Worm (Caenorhabditis elegans) whole organism, L4 larva: ENCODE measurements around the gene qdpr-1.
A peak's percentile ranks its signal among the peaks of the same experiment; 100 is the strongest.

Experiments used
- F10B5.3 ChIP-seq: sonication (generic microtip); optimal IDR thresholded peaks from 2 replicates; lab custom pipeline; 2016; ENCODE audit warnings: mild to moderate bottlenecking, missing genetic modification characterization, missing compliant biosample characterization
- F26F4.8 ChIP-seq: fragments of 200-800 bp; sonication (Bioruptor generic); conservative IDR thresholded peaks from 2 replicates; pipeline ENCODE4 v1.3.6; 2022; ENCODE audit warnings: missing genetic modification characterization, missing compliant biosample characterization
- F37D6.2 ChIP-seq: sonication (generic microtip); optimal IDR thresholded peaks from 2 replicates; lab custom pipeline; 2016; ENCODE audit warnings: mild to moderate bottlenecking, missing genetic modification characterization, missing compliant biosample characterization
- T26A8.4 ChIP-seq: fragments of 200-800 bp; sonication (Bioruptor generic); IDR thresholded peaks from 2 replicates; pipeline ENCODE4 v1.3.6; 2022; ENCODE audit warnings: missing genetic modification characterization, missing compliant biosample characterization
- Y105C5A.15 ChIP-seq: fragments of 200-800 bp; sonication (Bioruptor generic); IDR thresholded peaks from 2 replicates; pipeline ENCODE4 v1.3.6; 2022; ENCODE audit warnings: missing genetic modification characterization, missing compliant biosample characterization
- Y48G9A.11 ChIP-seq: fragments of 200-800 bp; sonication (Bioruptor generic); IDR thresholded peaks from 2 replicates; pipeline ENCODE4 v1.3.6; 2022; ENCODE audit warnings: missing genetic modification reagents, missing genetic modification characterization, missing compliant biosample characterization
- ZK337.2 ChIP-seq: fragments of 200-800 bp; sonication (Bioruptor generic); IDR thresholded peaks from 2 replicates; pipeline ENCODE4 v1.3.6; 2022; ENCODE audit warnings: missing genetic modification reagents, missing genetic modification characterization, missing compliant biosample characterization
- aha-1 ChIP-seq: fragments of 150-350 bp; peaks from one replicate; lab custom pipeline; 2014; ENCODE audit warnings: missing biosample characterization, missing genetic modification characterization
- ama-1 ChIP-seq: fragments of 150-350 bp; optimal IDR thresholded peaks from 2 replicates; lab custom pipeline; 2014; ENCODE audit warnings: inconsistent platforms, mixed read lengths
- arid-1 ChIP-seq: fragments of 200-800 bp; sonication (Bioruptor generic); conservative IDR thresholded peaks from 2 replicates; pipeline ENCODE4 v1.3.6; 2022; ENCODE audit warnings: missing genetic modification reagents, missing genetic modification characterization, missing compliant biosample characterization
- ceh-28 ChIP-seq: fragments of 150-350 bp; optimal IDR thresholded peaks from 2 replicates; lab custom pipeline; 2014; ENCODE audit warnings: missing biosample characterization, missing genetic modification reagents, missing genetic modification characterization
- ces-1 ChIP-seq: fragments of 150-350 bp; sonication (generic microtip); optimal IDR thresholded peaks from 4 replicates; lab custom pipeline; 2014; ENCODE audit warnings: missing biosample characterization, missing genetic modification reagents, missing genetic modification characterization
- daf-12 ChIP-seq: fragments of 150-350 bp; optimal IDR thresholded peaks from 2 replicates; lab custom pipeline; 2014; ENCODE audit warnings: missing biosample characterization, missing genetic modification reagents, missing genetic modification characterization
- dmd-6 ChIP-seq: fragments of 200-800 bp; sonication (Bioruptor generic); IDR thresholded peaks from 2 replicates; pipeline ENCODE4 v1.3.6; 2022; ENCODE audit warnings: missing genetic modification reagents, missing genetic modification characterization, missing compliant biosample characterization
- dve-1 ChIP-seq: sonication (generic microtip); optimal IDR thresholded peaks from 2 replicates; lab custom pipeline; 2017; ENCODE audit warnings: antibody characterized with exemption, mild to moderate bottlenecking, missing genetic modification characterization, missing compliant biosample characterization; ENCODE audit not compliant: insufficient read depth
- egl-27 ChIP-seq: sonication (generic microtip); optimal IDR thresholded peaks from 3 replicates; lab custom pipeline; 2017; ENCODE audit warnings: missing biosample characterization, missing genetic modification reagents, missing genetic modification characterization
- egl-43 ChIP-seq: fragments of 200-800 bp; sonication (Bioruptor generic); IDR thresholded peaks from 2 replicates; pipeline ENCODE4 v1.3.6; 2022; ENCODE audit warnings: missing genetic modification reagents, missing genetic modification characterization, missing compliant biosample characterization
- fkh-10 ChIP-seq: fragments of 150-350 bp; optimal IDR thresholded peaks from 2 replicates; lab custom pipeline; 2014; ENCODE audit warnings: missing biosample characterization, missing genetic modification reagents, missing genetic modification characterization
- hlh-11 ChIP-seq: fragments of 200-800 bp; sonication (Bioruptor generic); optimal IDR thresholded peaks from 2 replicates; lab custom pipeline; 2018; ENCODE audit warnings: mild to moderate bottlenecking, missing genetic modification characterization, missing compliant biosample characterization
- lim-7 ChIP-seq: fragments of 200-800 bp; sonication (Bioruptor generic); IDR thresholded peaks from 2 replicates; pipeline ENCODE4 v1.3.6; 2022; ENCODE audit warnings: missing genetic modification characterization, missing compliant biosample characterization
- lin-1 ChIP-seq: fragments of 200-800 bp; sonication (Bioruptor generic); IDR thresholded peaks from 2 replicates; pipeline ENCODE4 v1.3.6; 2022; ENCODE audit warnings: missing genetic modification reagents, missing genetic modification characterization, missing compliant biosample characterization
- lin-29 ChIP-seq: fragments of 200-800 bp; sonication (Bioruptor generic); IDR thresholded peaks from 2 replicates; pipeline ENCODE4 v1.3.6; 2022; ENCODE audit warnings: missing genetic modification reagents, missing genetic modification characterization, missing compliant biosample characterization
- lin-39 ChIP-seq: fragments of 150-350 bp; optimal IDR thresholded peaks from 2 replicates; lab custom pipeline; 2014; ENCODE audit warnings: missing biosample characterization, missing genetic modification reagents, missing genetic modification characterization
- madf-9 ChIP-seq: fragments of 200-800 bp; sonication (Bioruptor generic); conservative IDR thresholded peaks from 2 replicates; pipeline ENCODE4 v1.3.6; 2022; ENCODE audit warnings: missing genetic modification reagents, missing genetic modification characterization, missing compliant biosample characterization
- mxl-2 ChIP-seq: fragments of 200-800 bp; sonication (Bioruptor generic); conservative IDR thresholded peaks from 2 replicates; pipeline ENCODE4 v1.3.6; 2022; ENCODE audit warnings: missing genetic modification reagents, missing genetic modification characterization, missing compliant biosample characterization
- mxl-3 ChIP-seq: fragments of 200-800 bp; sonication (Bioruptor generic); optimal IDR thresholded peaks from 2 replicates; lab custom pipeline; 2018; ENCODE audit warnings: mild to moderate bottlenecking, missing genetic modification characterization, missing compliant biosample characterization
- nhr-237 ChIP-seq: sonication (generic microtip); optimal IDR thresholded peaks from 2 replicates; lab custom pipeline; 2017; ENCODE audit warnings: missing biosample characterization, missing genetic modification characterization
- nhr-28 ChIP-seq: fragments of 150-350 bp; optimal IDR thresholded peaks from 2 replicates; lab custom pipeline; 2014; ENCODE audit warnings: missing biosample characterization, missing genetic modification characterization
- nhr-41 ChIP-seq: fragments of 200-800 bp; sonication (Bioruptor generic); IDR thresholded peaks from 2 replicates; pipeline ENCODE4 v1.3.6; 2022; ENCODE audit warnings: missing genetic modification reagents, missing genetic modification characterization, missing compliant biosample characterization
- saeg-2 ChIP-seq: fragments of 200-800 bp; sonication (Bioruptor generic); IDR thresholded peaks from 2 replicates; pipeline ENCODE4 v1.3.6; 2022; ENCODE audit warnings: missing genetic modification reagents, missing genetic modification characterization, missing compliant biosample characterization
- skn-1 ChIP-seq: fragments of 150-350 bp; optimal IDR thresholded peaks from 2 replicates; lab custom pipeline; 2014; ENCODE audit warnings: missing biosample characterization, missing genetic modification characterization
- snpc-1.2 ChIP-seq: fragments of 200-800 bp; sonication (Bioruptor generic); IDR thresholded peaks from 2 replicates; pipeline ENCODE4 v1.3.6; 2022; ENCODE audit warnings: missing genetic modification reagents, missing genetic modification characterization, missing compliant biosample characterization
- spr-3 ChIP-seq: fragments of 200-800 bp; sonication (Bioruptor generic); optimal IDR thresholded peaks from 2 replicates; lab custom pipeline; 2018; ENCODE audit warnings: mild to moderate bottlenecking, missing genetic modification characterization, missing compliant biosample characterization
- tag-97 ChIP-seq: fragments of 200-800 bp; sonication (Bioruptor generic); IDR thresholded peaks from 2 replicates; pipeline ENCODE4 v1.3.6; 2022; ENCODE audit warnings: missing genetic modification characterization, missing compliant biosample characterization
- vab-7 ChIP-seq: fragments of 200-800 bp; sonication (Bioruptor generic); IDR thresholded peaks from 2 replicates; pipeline ENCODE4 v1.3.6; 2022; ENCODE audit warnings: missing genetic modification reagents, missing genetic modification characterization, missing compliant biosample characterization
- zag-1 ChIP-seq: fragments of 150-350 bp; optimal IDR thresholded peaks from 2 replicates; lab custom pipeline; 2014; ENCODE audit warnings: missing biosample characterization, missing genetic modification characterization
- zfp-3 ChIP-seq: fragments of 200-800 bp; sonication (Bioruptor generic); conservative IDR thresholded peaks from 2 replicates; pipeline ENCODE4 v1.3.6; 2022; ENCODE audit warnings: missing genetic modification reagents, missing genetic modification characterization, missing compliant biosample characterization
- ztf-7 ChIP-seq: fragments of 150-350 bp; optimal IDR thresholded peaks from 2 replicates; lab custom pipeline; 2014; ENCODE audit warnings: missing biosample characterization, missing genetic modification characterization

The qdpr-1 gene

DNA sequence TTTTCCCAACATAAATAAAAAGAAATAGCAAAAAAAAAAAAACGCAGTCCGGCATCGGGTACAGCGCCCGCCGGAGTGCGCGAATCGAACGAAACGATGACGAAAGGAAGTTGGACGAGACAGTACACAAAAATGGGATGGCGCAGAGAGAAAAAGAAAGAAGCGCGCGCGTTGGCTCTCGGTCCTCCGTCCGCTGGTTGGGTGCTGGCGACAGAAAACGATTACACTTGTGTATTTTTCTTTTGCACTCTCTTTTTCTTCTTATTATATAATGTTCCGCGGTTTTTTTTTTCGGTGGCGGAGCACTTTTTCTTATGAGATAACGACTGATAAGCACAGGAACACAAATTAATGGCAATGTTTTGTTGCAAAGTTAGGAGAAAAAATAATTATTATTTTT is 16.5 kb upstream of the qdpr-1 start (continued):
- TF ChIP-seq ztf-7 (tag; lab: Kevin White, UChicago) (no peak), mxl-3 (GFP tag; lab: Kevin White, UChicago) (no peak), F10B5.3 (tag; lab: Kevin White, UChicago) (no peak), hlh-11 (tag; lab: Kevin White, UChicago) (peak; percentile 87), egl-43 (GFP tag; lab: Robert Waterston, UW) (0 out of 2 replicates have a peak, but pooled peaks have one; percentile 63), F26F4.8 (GFP tag; lab: Robert Waterston, UW) (no peak), snpc-1.2 (GFP tag; lab: Robert Waterston, UW) (no peak), saeg-2 (no peak), T26A8.4 (GFP tag; lab: Robert Waterston, UW) (no peak), ceh-28 (tag; lab: Kevin White, UChicago) (no peak), skn-1 (no peak), nhr-28 (peak; percentile 55), lim-7 (GFP tag; lab: Robert Waterston, UW) (no peak), daf-12 (tag; lab: Kevin White, UChicago) (no peak), zag-1 (tag; lab: Kevin White, UChicago) (no peak), vab-7 (GFP tag; lab: Robert Waterston, UW) (no peak), zfp-3 (GFP tag; lab: Robert Waterston, UW) (no peak), madf-9 (GFP tag; lab: Robert Waterston, UW) (no peak; the same call in 1 of the 2 replicates), mxl-2 (GFP tag; lab: Robert Waterston, UW) (no peak), nhr-237 (tag; lab: Kevin White, UChicago) (no peak), arid-1 (GFP tag; lab: Robert Waterston, UW) (no peak), lin-29 (GFP tag; lab: Robert Waterston, UW) (no peak), lin-1 (no peak), tag-97 (GFP tag; lab: Robert Waterston, UW) (no peak), egl-27 (no peak), dmd-6 (peak; percentile 70), ama-1 (no peak), lin-39 (tag; lab: Kevin White, UChicago) (no peak)

DNA sequence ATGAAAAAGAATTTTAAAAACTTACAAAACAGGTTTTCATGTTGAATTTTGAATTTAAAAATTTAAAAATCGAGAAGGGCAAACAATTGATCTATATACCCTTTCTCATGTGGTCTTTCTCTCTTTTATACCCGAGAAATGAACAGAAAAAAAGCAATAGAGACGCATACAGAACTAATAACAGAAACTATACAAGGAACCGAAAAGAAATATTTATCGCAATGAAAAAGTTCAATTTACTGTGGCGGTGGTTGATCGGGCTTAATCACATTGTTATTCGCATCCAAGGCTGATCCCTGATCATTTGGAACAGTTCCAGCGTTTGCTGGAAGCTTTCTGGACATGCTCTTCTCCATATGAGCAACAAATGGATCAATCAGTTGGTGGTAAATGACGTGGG is 15.5 kb upstream of the qdpr-1 start, which contains the start of gene T03F6.10:
Gene T03F6.10, minus strand, starts transcription at position 101 of the 400 bp plus-strand sequence.
- no peak for TF ChIP-seq egl-43 (GFP tag; lab: Robert Waterston, UW)
- peak; percentile 44 for TF ChIP-seq aha-1 (tag; lab: Kevin White, UChicago)

DNA sequence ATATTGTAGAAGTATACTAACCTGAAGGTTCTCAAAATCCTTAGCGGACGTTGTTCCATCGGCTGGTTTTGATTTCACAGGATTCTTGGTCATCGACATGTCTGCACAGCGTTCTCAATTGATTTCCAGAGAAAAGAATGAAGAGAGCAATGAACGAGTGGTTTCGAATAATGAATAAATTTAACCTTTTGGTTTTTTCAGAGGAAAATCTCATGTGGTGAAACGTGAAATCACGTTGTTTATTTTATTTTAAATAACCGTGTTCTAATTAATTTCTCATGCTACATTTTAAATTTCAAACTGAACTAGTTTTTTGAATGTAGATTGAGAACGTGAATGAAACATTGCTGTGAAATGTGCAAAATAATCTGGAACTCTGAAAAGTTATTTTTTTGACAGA is 13.5 kb upstream of the qdpr-1 start, which contains the start of gene T03F6.6:
Gene T03F6.6, minus strand, starts transcription at position 101 of the 400 bp plus-strand sequence.
- TF ChIP-seq ZK337.2 (GFP tag; lab: Robert Waterston, UW) (no peak), spr-3 (GFP tag; lab: Kevin White, UChicago) (no peak), F10B5.3 (tag; lab: Kevin White, UChicago) (no peak), ces-1 (GFP tag; lab: Kevin White, UChicago) (no peak), Y48G9A.11 (no peak), dve-1 (tag; lab: Kevin White, UChicago) (no peak), Y105C5A.15 (no peak), F37D6.2 (tag; lab: Kevin White, UChicago) (no peak), nhr-41 (GFP tag; lab: Robert Waterston, UW) (no peak), fkh-10 (GFP tag; lab: Kevin White, UChicago) (no peak)
